Fruit fly (Drosophila melanogaster) S2 (cell line): ENCODE results near the gene rb.

ENCODE experiments used
- CG8478 ChIP-seq: fragments of >200 bp; optimal IDR thresholded peaks from 2 replicates; lab custom pipeline; 2018
- CTCF ChIP-seq, 2 experiments: fragments of >200 bp; optimal IDR thresholded peaks; 2 replicates each; lab custom pipeline; 2018

- TF ChIP-seq CG8478 (lab: Kevin White, UChicago) (no peak), CTCF (optimal IDR thresholded peaks at IDR 0.05; lab: Kevin White, UChicago) (no peak)
Observed at dm6 chrX:4505318-4505717, 35.1 kb downstream of the rb start.
